Fruit fly (Drosophila melanogaster) Kc167 (cell line): ENCODE measurements around the gene CG9698.

ENCODE experiments used
- h ChIP-seq: fragments of >200 bp; optimal IDR thresholded peaks from 3 replicates; lab custom pipeline; 2018; ENCODE audit warnings: missing external identifiers
- ttk ChIP-seq: sonication (Bioruptor generic); optimal IDR thresholded peaks from 2 replicates; lab custom pipeline; 2017; ENCODE audit warnings: missing external identifiers

dm6 chr3R:30472331-30472730 lies 42.2 kb upstream of the CG9698 start:
- no peak for TF ChIP-seq ttk
- TF ChIP-seq h (lab: Kevin White, UChicago), result no peak
